In genomic region chr3L:19687200-19687687, dm6 we compare ENCODE assay signal across 3 fruit fly cellular contexts.
TF ChIP-seq lines count a peak whose summit lies in the region.

TSS of gene CG8765 (minus strand) at chr3L:19687353.
TSS of gene Gbeta76C (plus strand) at chr3L:19687637.

TF ChIP-seq in whole organism, adult, 20 proteins besides CTCF, POLR2A, EP300 and RAD21 (continued from another document):
- TF ChIP-seq cnc (optimal IDR thresholded peaks at IDR 0.05; lab: Kevin White, UChicago): no peak
- peak; percentile 62 for TF ChIP-seq Crg-1 (GFP tag; optimal IDR thresholded peaks at IDR 0.05; lab: Kevin White, UChicago)
TF ChIP-seq in whole organism, adult: peak in this region for 11.

TF ChIP-seq in whole organism, embryonic, 481 proteins besides CTCF, POLR2A, EP300 and RAD21 (continued from another document and continues in another):
- no peak for TF ChIP-seq mld (GFP tag; IDR thresholded peaks at IDR 0.05; lab: Robert Waterston, UW; ENCODE audit: partially characterized antibody)
- no peak for TF ChIP-seq h (optimal IDR thresholded peaks at IDR 0.05; lab: Kevin White, UChicago)
- no peak for TF ChIP-seq CG31441 (GFP tag; IDR thresholded peaks at IDR 0.05; lab: Robert Waterston, UW)
- TF ChIP-seq pita (GFP tag; optimal IDR thresholded peaks at IDR 0.05; lab: Kevin White, UChicago): no peak
- TF ChIP-seq CG9609 (GFP tag; optimal IDR thresholded peaks at IDR 0.05; lab: Kevin White, UChicago): peak; percentile 50
- TF ChIP-seq CG17829 (tag; optimal IDR thresholded peaks at IDR 0.05; lab: Kevin White, UChicago): peak; percentile 48
- TF ChIP-seq CG15073 (GFP tag; optimal IDR thresholded peaks at IDR 0.05; lab: Kevin White, UChicago): no peak
- peak; percentile 30; the same call in 1 of the 2 replicates for TF ChIP-seq wdn (GFP tag; IDR thresholded peaks at IDR 0.05; lab: Robert Waterston, UW)
- no peak for TF ChIP-seq Eip74EF (GFP tag; optimal IDR thresholded peaks at IDR 0.05; lab: Kevin White, UChicago)
- TF ChIP-seq zen (tag; optimal IDR thresholded peaks at IDR 0.05; lab: Kevin White, UChicago): peak; percentile 66
- TF ChIP-seq CG33213 (GFP tag; optimal IDR thresholded peaks at IDR 0.05; lab: Kevin White, UChicago): peak; percentile 84
- no peak for TF ChIP-seq CG3407 (GFP tag; optimal IDR thresholded peaks at IDR 0.05; lab: Kevin White, UChicago)
- TF ChIP-seq CG4854 (GFP tag; optimal IDR thresholded peaks at IDR 0.05; lab: Kevin White, UChicago): peak; percentile 19
- no peak for TF ChIP-seq CG31365 (tag; optimal IDR thresholded peaks at IDR 0.05; lab: Kevin White, UChicago)
- TF ChIP-seq br (optimal IDR thresholded peaks at IDR 0.05; lab: Kevin White, UChicago): no peak
- TF ChIP-seq CG11398 (GFP tag; optimal IDR thresholded peaks at IDR 0.05; lab: Kevin White, UChicago): peak; percentile 20
- TF ChIP-seq scrt (GFP tag; optimal IDR thresholded peaks at IDR 0.05; lab: Kevin White, UChicago): no peak
- TF ChIP-seq CG18011 (GFP tag; optimal IDR thresholded peaks at IDR 0.05; lab: Kevin White, UChicago): no peak
- peak; percentile 34 for TF ChIP-seq CG9817 (tag; optimal IDR thresholded peaks at IDR 0.05; lab: Kevin White, UChicago)
- peak; percentile 31; the same call in 1 of the 2 replicates for TF ChIP-seq Scr (GFP tag; IDR thresholded peaks at IDR 0.05; lab: Robert Waterston, UW; ENCODE audit: partially characterized antibody)
- peak; percentile 70 for TF ChIP-seq slbo (GFP tag; IDR thresholded peaks at IDR 0.05; lab: Robert Waterston, UW)
- peak; percentile 52 for TF ChIP-seq tx (GFP tag; optimal IDR thresholded peaks at IDR 0.05; lab: Kevin White, UChicago)
- peak; percentile 89 for TF ChIP-seq CG12769 (tag; optimal IDR thresholded peaks at IDR 0.05; lab: Kevin White, UChicago)
- TF ChIP-seq lab (GFP tag; optimal IDR thresholded peaks at IDR 0.05; lab: Kevin White, UChicago): no peak
- no peak for TF ChIP-seq Neu2 (GFP tag; optimal IDR thresholded peaks at IDR 0.05; lab: Kevin White, UChicago; ENCODE audit: borderline replicate concordance)
- peak; percentile 35 for TF ChIP-seq Chrac-16 (GFP tag; optimal IDR thresholded peaks at IDR 0.05; lab: Kevin White, UChicago)
- TF ChIP-seq pzg (GFP tag; optimal IDR thresholded peaks at IDR 0.05; lab: Kevin White, UChicago): peak; percentile 99
- TF ChIP-seq CG2875 (GFP tag; optimal IDR thresholded peaks at IDR 0.05; lab: Kevin White, UChicago): peak; percentile 26
- TF ChIP-seq z (GFP tag; IDR thresholded peaks at IDR 0.05; lab: Robert Waterston, UW): peak; percentile 27; the same call in 1 of the 3 replicates
- TF ChIP-seq CG8359 (GFP tag; optimal IDR thresholded peaks at IDR 0.05; lab: Kevin White, UChicago; ENCODE audit: borderline replicate concordance): no peak
- peak; percentile 34 for TF ChIP-seq pnt (GFP tag; optimal IDR thresholded peaks at IDR 0.05; lab: Kevin White, UChicago)
- TF ChIP-seq CG12219 (GFP tag; optimal IDR thresholded peaks at IDR 0.05; lab: Kevin White, UChicago): no peak
- peak; percentile 9 for TF ChIP-seq CG12155 (GFP tag; optimal IDR thresholded peaks at IDR 0.05; lab: Kevin White, UChicago)
- no peak for TF ChIP-seq pan (optimal IDR thresholded peaks at IDR 0.05; lab: Kevin White, UChicago)
- no peak for TF ChIP-seq pan (GFP tag; optimal IDR thresholded peaks at IDR 0.05 in 1 of 2, IDR thresholded peaks at IDR 0.05 in 1 of 2)
- TF ChIP-seq Xbp1 (GFP tag; optimal IDR thresholded peaks at IDR 0.05; lab: Kevin White, UChicago): peak; percentile 55
- TF ChIP-seq CG14050 (GFP tag; IDR thresholded peaks at IDR 0.05; lab: Robert Waterston, UW): no peak
- no peak for TF ChIP-seq Hr39 (optimal IDR thresholded peaks at IDR 0.05; lab: Kevin White, UChicago)
- TF ChIP-seq CG2889 (GFP tag; IDR thresholded peaks at IDR 0.05; lab: Robert Waterston, UW): no peak
- no peak for TF ChIP-seq ap (GFP tag; IDR thresholded peaks at IDR 0.05; lab: Robert Waterston, UW)
- TF ChIP-seq stc (GFP tag; IDR thresholded peaks at IDR 0.05; lab: Robert Waterston, UW): no peak
- peak; percentile 61; the same call in 2 of the 3 replicates for TF ChIP-seq CG34224 (GFP tag; IDR thresholded peaks at IDR 0.05; lab: Robert Waterston, UW; ENCODE audit: partially characterized antibody)
- no peak for TF ChIP-seq CG12104 (GFP tag; optimal IDR thresholded peaks at IDR 0.05; lab: Kevin White, UChicago)
- peak; percentile 14 for TF ChIP-seq bab2 (GFP tag; optimal IDR thresholded peaks at IDR 0.05; lab: Kevin White, UChicago)
- no peak for TF ChIP-seq luna (GFP tag; optimal IDR thresholded peaks at IDR 0.05; lab: Kevin White, UChicago)
- peak; percentile 37; the same call in 1 of the 2 replicates for TF ChIP-seq bbx (GFP tag; IDR thresholded peaks at IDR 0.05; lab: Robert Waterston, UW; ENCODE audit: partially characterized antibody)
- TF ChIP-seq Dek (tag; optimal IDR thresholded peaks at IDR 0.05; lab: Kevin White, UChicago): no peak
- peak; percentile 38 to 54 for TF ChIP-seq chif (GFP tag; optimal IDR thresholded peaks at IDR 0.05; lab: Kevin White, UChicago)
- TF ChIP-seq Spps (tag; optimal IDR thresholded peaks at IDR 0.05; lab: Kevin White, UChicago): no peak
- TF ChIP-seq zfh2 (GFP tag; optimal IDR thresholded peaks at IDR 0.05; lab: Kevin White, UChicago): peak; percentile 65
- TF ChIP-seq Gug (GFP tag; IDR thresholded peaks at IDR 0.05; lab: Robert Waterston, UW): no peak
- TF ChIP-seq en (GFP tag; optimal IDR thresholded peaks at IDR 0.05; lab: Kevin White, UChicago): no peak
- TF ChIP-seq CG9727 (GFP tag; optimal IDR thresholded peaks at IDR 0.05; lab: Kevin White, UChicago): no peak
- peak; percentile 99 for TF ChIP-seq gfzf (GFP tag; optimal IDR thresholded peaks at IDR 0.05; lab: Kevin White, UChicago)
- peak; percentile 60 for TF ChIP-seq vvl (GFP tag; IDR thresholded peaks at IDR 0.05; lab: Robert Waterston, UW)
- no peak for TF ChIP-seq zf30C (GFP tag; optimal IDR thresholded peaks at IDR 0.05; lab: Kevin White, UChicago)
- TF ChIP-seq CG8478 (optimal IDR thresholded peaks at IDR 0.05; lab: Kevin White, UChicago): no peak
- no peak for TF ChIP-seq Usf (GFP tag; optimal IDR thresholded peaks at IDR 0.05; lab: Kevin White, UChicago)
- no peak for TF ChIP-seq CG1602 (GFP tag; optimal IDR thresholded peaks at IDR 0.05; lab: Kevin White, UChicago)
- TF ChIP-seq H2.0 (GFP tag; IDR thresholded peaks at IDR 0.05; lab: Robert Waterston, UW): no peak
- no peak for TF ChIP-seq jing (GFP tag; optimal IDR thresholded peaks at IDR 0.05; lab: Kevin White, UChicago)
- TF ChIP-seq ro (GFP tag; IDR thresholded peaks at IDR 0.05; lab: Robert Waterston, UW): no peak
- peak; percentile 14 for TF ChIP-seq ERR (GFP tag; optimal IDR thresholded peaks at IDR 0.05; lab: Kevin White, UChicago)
- TF ChIP-seq Fer1 (GFP tag; optimal IDR thresholded peaks at IDR 0.05; lab: Kevin White, UChicago): peak; percentile 59
- TF ChIP-seq CG4820 (GFP tag; optimal IDR thresholded peaks at IDR 0.05; lab: Kevin White, UChicago): peak; percentile 36

TF ChIP-seq in whole organism, prepupa, 60 proteins besides CTCF, POLR2A, EP300 and RAD21 (continued from another document):
- TF ChIP-seq Lpt (GFP tag; optimal IDR thresholded peaks at IDR 0.05; lab: Kevin White, UChicago): no peak
- no peak for TF ChIP-seq achi (GFP tag; optimal IDR thresholded peaks at IDR 0.05; lab: Kevin White, UChicago)
- no peak for TF ChIP-seq Eip75B (GFP tag; optimal IDR thresholded peaks at IDR 0.05; lab: Kevin White, UChicago)
- no peak for TF ChIP-seq CG8319 (GFP tag; optimal IDR thresholded peaks at IDR 0.05; lab: Kevin White, UChicago)
- peak; percentile 38 for TF ChIP-seq CG31627 (GFP tag; optimal IDR thresholded peaks at IDR 0.05; lab: Kevin White, UChicago)
- TF ChIP-seq CG3032 (tag; optimal IDR thresholded peaks at IDR 0.05; lab: Kevin White, UChicago): peak; percentile 30
TF ChIP-seq in whole organism, prepupa: peak in this region for 6.
